Worm (Caenorhabditis elegans) whole organism, midembryonic: Measurements from ENCODE around the gene F55C12.4.

Experiments
- cog-1 ChIP-seq: sonication (generic microtip); optimal IDR thresholded peaks from 2 replicates; lab custom pipeline; 2016; ENCODE audit warnings: missing genetic modification characterization, missing compliant biosample characterization
- flt-1 ChIP-seq: fragments of 200-800 bp; sonication (Bioruptor generic); IDR thresholded peaks from 2 replicates; pipeline ENCODE4 v1.3.6; 2022; ENCODE audit warnings: missing genetic modification characterization, missing compliant biosample characterization
- klf-2 ChIP-seq: fragments of 200-800 bp; sonication (Bioruptor generic); conservative IDR thresholded peaks from 2 replicates; pipeline ENCODE4 v1.3.6; 2022; ENCODE audit warnings: missing genetic modification reagents, missing genetic modification characterization, missing compliant biosample characterization
- ref-1 ChIP-seq: fragments of 200-800 bp; sonication (Bioruptor generic); conservative IDR thresholded peaks from 2 replicates; pipeline ENCODE4 v1.3.6; 2022; ENCODE audit warnings: missing genetic modification reagents, missing genetic modification characterization, missing compliant biosample characterization
- tab-1 ChIP-seq: fragments of 200-800 bp; sonication (Bioruptor generic); IDR thresholded peaks from 2 replicates; pipeline ENCODE4 v1.3.6; 2022; ENCODE audit warnings: missing genetic modification characterization, missing compliant biosample characterization
- ztf-29 ChIP-seq: fragments of 200-800 bp; sonication (Bioruptor generic); IDR thresholded peaks from 2 replicates; pipeline ENCODE4 v1.3.6; 2022; ENCODE audit warnings: missing genetic modification reagents, missing genetic modification characterization, missing compliant biosample characterization

DNA sequence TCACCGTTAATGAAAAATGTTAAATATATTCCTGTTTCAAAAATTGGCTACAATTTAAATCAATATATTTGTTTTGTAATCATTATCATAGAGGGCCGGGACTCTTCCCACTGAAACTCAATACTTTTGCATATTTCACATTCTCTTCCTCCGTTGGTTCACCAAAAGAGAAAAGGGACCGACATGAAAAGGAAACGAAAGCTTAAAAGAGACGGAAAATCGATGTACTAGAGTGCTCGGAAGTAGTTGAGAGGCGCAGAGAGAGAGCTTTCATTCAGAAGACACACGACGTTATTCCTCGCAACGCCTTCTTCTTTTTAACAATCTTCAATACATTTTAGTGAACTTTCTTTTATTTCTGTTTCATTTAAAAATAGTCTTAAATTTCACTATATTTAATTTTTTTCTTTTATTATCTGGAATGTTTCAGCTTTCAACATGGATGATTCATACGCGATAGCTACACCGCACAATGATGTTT is 37.9 kb downstream of the F55C12.4 start, which contains the start of gene ehs-1:
- TF ChIP-seq ztf-29 (GFP tag; lab: Robert Waterston, UW) (no peak), flt-1 (GFP tag; lab: Robert Waterston, UW) (no peak), cog-1 (tag; lab: Kevin White, UChicago) (no peak), tab-1 (GFP tag; lab: Robert Waterston, UW) (no peak), klf-2 (GFP tag; lab: Robert Waterston, UW) (no peak), ref-1 (no peak)
